Worm (Caenorhabditis elegans): ENCODE results near the gene glrx-3.

ce11 chrV:4302842-4303241, 38.3 kb downstream of the glrx-3 start:
- no peak for TF ChIP-seq dao-5 (tag; optimal IDR thresholded peaks at IDR 0.05)
- TF ChIP-seq W03F9.2 (tag; optimal IDR thresholded peaks at IDR 0.05): no peak
